Worm (Caenorhabditis elegans) whole organism, mixed stage, embryonic: ENCODE results near the gene F47B10.9.

Source experiments
- ces-1 ChIP-seq: fragments of 150-350 bp; optimal IDR thresholded peaks from 2 replicates; lab custom pipeline; 2014; ENCODE audit warnings: missing biosample characterization, missing genetic modification reagents, missing genetic modification characterization
- elt-1 ChIP-seq: sonication (generic microtip); optimal IDR thresholded peaks from 2 replicates; lab custom pipeline; 2017; ENCODE audit warnings: missing genetic modification characterization, mild to moderate bottlenecking, missing compliant biosample characterization, antibody characterized with exemption, moderate library complexity, borderline replicate concordance; ENCODE audit not compliant: insufficient read depth
- lin-13 ChIP-seq: fragments of 150-350 bp; optimal IDR thresholded peaks from 2 replicates; lab custom pipeline; 2014; ENCODE audit warnings: missing biosample characterization, missing genetic modification characterization
- lsy-2 ChIP-seq: fragments of 150-350 bp; optimal IDR thresholded peaks from 2 replicates; lab custom pipeline; 2014; ENCODE audit warnings: missing biosample characterization, missing genetic modification characterization
- mab-5 ChIP-seq: fragments of 150-350 bp; optimal IDR thresholded peaks from 2 replicates; lab custom pipeline; 2014; ENCODE audit warnings: missing biosample characterization, missing genetic modification characterization
- nhr-12 ChIP-seq: fragments of 150-350 bp; optimal IDR thresholded peaks from 2 replicates; lab custom pipeline; 2014; ENCODE audit warnings: missing biosample characterization, missing genetic modification characterization
- nhr-237 ChIP-seq: fragments of 150-350 bp; optimal IDR thresholded peaks from 2 replicates; lab custom pipeline; 2014; ENCODE audit warnings: missing biosample characterization, missing genetic modification characterization
- nhr-76 ChIP-seq: sonication (generic microtip); optimal IDR thresholded peaks from 2 replicates; lab custom pipeline; 2017; ENCODE audit warnings: missing biosample characterization, missing genetic modification characterization
- pha-4 ChIP-seq: fragments of 150-350 bp; optimal IDR thresholded peaks from 2 replicates; lab custom pipeline; 2018; ENCODE audit warnings: missing biosample characterization, missing genetic modification reagents, missing genetic modification characterization
- unc-62 ChIP-seq: fragments of 150-350 bp; optimal IDR thresholded peaks from 2 replicates; lab custom pipeline; 2014; ENCODE audit warnings: missing biosample characterization, missing genetic modification reagents, missing genetic modification characterization
- ztf-11 ChIP-seq: fragments of 150-350 bp; optimal IDR thresholded peaks from 2 replicates; lab custom pipeline; 2014; ENCODE audit warnings: missing biosample characterization, missing genetic modification characterization

- TF ChIP-seq ztf-11 (tag; lab: Kevin White, UChicago) (no peak), ces-1 (GFP tag; lab: Kevin White, UChicago) (no peak), nhr-12 (tag; lab: Kevin White, UChicago) (no peak), pha-4 (tag; lab: Kevin White, UChicago) (no peak), unc-62 (no peak), mab-5 (no peak), elt-1 (tag; lab: Kevin White, UChicago) (no peak), lin-13 (tag; lab: Kevin White, UChicago) (no peak), nhr-237 (tag; lab: Kevin White, UChicago) (no peak), lsy-2 (tag; lab: Kevin White, UChicago) (no peak), nhr-76 (tag; lab: Kevin White, UChicago) (no peak)
These were observed 40.0 kb upstream of the F47B10.9 start, which contains the start of gene pbo-4 for ce11 chrX:10953834-10954233.
